Worm (Caenorhabditis elegans) whole organism, mixed stage, embryonic: ENCODE measurements around the gene Y15E3A.5.

Experiments
- M03D4.4 ChIP-seq: sonication (generic microtip); optimal IDR thresholded peaks from 2 replicates; lab custom pipeline; 2017; ENCODE audit warnings: mild to moderate bottlenecking, missing genetic modification characterization, missing compliant biosample characterization
- cnd-1 ChIP-seq: fragments of 200-800 bp; sonication (Bioruptor generic); optimal IDR thresholded peaks from 2 replicates; lab custom pipeline; 2018; ENCODE audit warnings: mild to moderate bottlenecking, missing genetic modification characterization, missing compliant biosample characterization
- lin-13 ChIP-seq: fragments of 150-350 bp; optimal IDR thresholded peaks from 2 replicates; lab custom pipeline; 2014; ENCODE audit warnings: missing biosample characterization, missing genetic modification characterization
- lin-32 ChIP-seq: fragments of 200-800 bp; sonication (Bioruptor generic); optimal IDR thresholded peaks from 2 replicates; lab custom pipeline; 2018; ENCODE audit warnings: mild to moderate bottlenecking, missing genetic modification characterization, missing compliant biosample characterization
- pha-4 ChIP-seq: fragments of 150-350 bp; optimal IDR thresholded peaks from 2 replicates; lab custom pipeline; 2018; ENCODE audit warnings: missing biosample characterization, missing genetic modification reagents, missing genetic modification characterization
- unc-62 ChIP-seq: fragments of 150-350 bp; optimal IDR thresholded peaks from 2 replicates; lab custom pipeline; 2014; ENCODE audit warnings: missing biosample characterization, missing genetic modification reagents, missing genetic modification characterization

DNA sequence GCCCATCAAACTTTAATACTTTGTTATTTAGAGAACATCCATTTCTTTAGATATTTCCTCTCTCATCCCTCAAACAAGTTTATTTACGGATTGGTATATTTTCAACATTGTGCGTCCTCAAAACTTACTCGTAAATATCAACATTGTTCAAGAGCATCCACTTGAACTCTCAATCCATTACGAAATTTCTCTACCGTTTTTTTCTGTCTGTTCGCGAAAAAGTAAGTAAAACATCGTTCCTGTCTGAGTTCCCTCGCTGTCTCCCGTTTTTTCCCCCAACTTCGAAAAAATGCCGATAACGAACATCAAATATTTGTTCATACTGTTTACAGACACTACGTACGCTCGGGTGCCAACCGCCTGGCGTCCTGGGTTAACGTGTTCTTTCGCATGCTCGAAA is 5.5 kb upstream of the Y15E3A.5 start:
- TF ChIP-seq M03D4.4 (no peak), pha-4 (no peak), lin-13 (tag; lab: Kevin White, UChicago) (no peak), unc-62 (no peak), cnd-1 (tag; lab: Kevin White, UChicago) (no peak), lin-32 (GFP tag; lab: Kevin White, UChicago) (no peak)
